Worm (Caenorhabditis elegans): ENCODE measurements around the gene F23D12.2.

DNA sequence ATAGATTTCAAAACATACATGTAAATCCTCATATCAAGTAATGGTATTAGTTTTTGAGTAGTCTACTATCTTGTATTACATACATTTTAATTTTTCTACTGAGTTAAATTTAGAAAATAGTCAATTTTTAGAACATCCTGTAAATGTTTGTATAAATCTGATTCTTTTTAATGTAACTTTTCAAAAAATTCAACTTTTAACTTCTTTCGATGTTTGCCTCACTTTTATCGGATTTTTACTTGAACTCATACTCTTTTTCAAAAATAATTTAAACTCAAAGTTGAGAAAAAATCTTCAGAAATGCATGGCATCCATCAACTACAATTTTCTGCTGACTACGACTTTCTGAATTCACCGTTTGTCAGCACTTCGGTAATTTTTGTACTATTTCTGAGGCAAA lies 43.1 kb upstream of the F23D12.2 start, which contains the start of gene M163.7:
- TF ChIP-seq ccch-3 (GFP tag; optimal IDR thresholded peaks at IDR 0.05) (no peak), ekl-4 (GFP tag; IDR thresholded peaks at IDR 0.05) (no peak), unc-62 (GFP tag; optimal IDR thresholded peaks at IDR 0.05) (no peak), tbp1 (GFP tag; optimal IDR thresholded peaks at IDR 0.05) (no peak), chd-7 (tag; optimal IDR thresholded peaks at IDR 0.05) (no peak), hlh-12 (tag; optimal IDR thresholded peaks at IDR 0.05) (no peak), nhr-90 (tag; optimal IDR thresholded peaks at IDR 0.05) (no peak), bed-1 (GFP tag; IDR thresholded peaks at IDR 0.05) (no peak)

Data from whole organism, young adult.